Worm (Caenorhabditis elegans) whole organism, early embryonic: ENCODE measurements around the gene T13F3.4.

ENCODE experiments used
- B0310.2 ChIP-seq: sonication (generic microtip); optimal IDR thresholded peaks from 2 replicates; lab custom pipeline; 2016; ENCODE audit warnings: mild to moderate bottlenecking, missing genetic modification characterization, missing compliant biosample characterization
- F13C5.2 ChIP-seq: sonication (generic microtip); optimal IDR thresholded peaks from 2 replicates; lab custom pipeline; 2017; ENCODE audit warnings: mild to moderate bottlenecking, missing genetic modification characterization, inconsistent platforms, missing compliant biosample characterization
- aly-1 ChIP-seq: sonication (generic microtip); optimal IDR thresholded peaks from 2 replicates; lab custom pipeline; 2016; ENCODE audit warnings: missing genetic modification characterization, missing compliant biosample characterization
- ama-1 ChIP-seq: fragments of 150-350 bp; optimal IDR thresholded peaks from 2 replicates; lab custom pipeline; 2014
- ceh-13 ChIP-seq: fragments of 200-800 bp; sonication (Bioruptor generic); optimal IDR thresholded peaks from 2 replicates; lab custom pipeline; 2018; ENCODE audit warnings: mild to moderate bottlenecking, missing genetic modification characterization, missing compliant biosample characterization
- ceh-36 ChIP-seq: sonication (generic microtip); optimal IDR thresholded peaks from 2 replicates; lab custom pipeline; 2016; ENCODE audit warnings: missing genetic modification characterization, inconsistent platforms, missing compliant biosample characterization
- ets-7 ChIP-seq: sonication (generic microtip); optimal IDR thresholded peaks from 2 replicates; lab custom pipeline; 2016; ENCODE audit warnings: missing genotype, missing genetic modification characterization, missing compliant biosample characterization
- flt-1 ChIP-seq: fragments of 200-800 bp; sonication (Bioruptor generic); IDR thresholded peaks from 2 replicates; pipeline ENCODE4 v1.3.6; 2022; ENCODE audit warnings: missing genetic modification characterization, missing compliant biosample characterization
- hmbx-1 ChIP-seq: sonication (generic microtip); optimal IDR thresholded peaks from 2 replicates; lab custom pipeline; 2016; ENCODE audit warnings: mild to moderate bottlenecking, missing genetic modification characterization, missing compliant biosample characterization
- hmg-4 ChIP-seq: fragments of 200-800 bp; sonication (Bioruptor generic); optimal IDR thresholded peaks from 2 replicates; lab custom pipeline; 2018; ENCODE audit warnings: mild to moderate bottlenecking, missing genetic modification characterization, missing compliant biosample characterization
- hnd-1 ChIP-seq: sonication (generic microtip); optimal IDR thresholded peaks from 2 replicates; lab custom pipeline; 2016; ENCODE audit warnings: missing genetic modification characterization, missing compliant biosample characterization
- pes-1 ChIP-seq: fragments of 200-800 bp; sonication (Bioruptor generic); IDR thresholded peaks from 2 replicates; pipeline ENCODE4 v1.3.6; 2022; ENCODE audit warnings: missing genetic modification reagents, missing genetic modification characterization, missing compliant biosample characterization
- scrt-1 ChIP-seq: fragments of 200-800 bp; sonication (Bioruptor generic); IDR thresholded peaks from 2 replicates; pipeline ENCODE4 v1.3.6; 2022; ENCODE audit warnings: missing genetic modification characterization, missing compliant biosample characterization
- sea-1 ChIP-seq: fragments of 200-800 bp; sonication (Bioruptor generic); conservative IDR thresholded peaks from 2 replicates; pipeline ENCODE4 v1.3.6; 2022; ENCODE audit warnings: missing genetic modification characterization, missing compliant biosample characterization
- tbx-11 ChIP-seq: fragments of 200-800 bp; sonication (Bioruptor generic); IDR thresholded peaks from 2 replicates; pipeline ENCODE4 v1.3.6; 2022; ENCODE audit warnings: missing genetic modification characterization, missing compliant biosample characterization
- tbx-37 ChIP-seq: fragments of 200-800 bp; sonication (Bioruptor generic); conservative IDR thresholded peaks from 2 replicates; pipeline ENCODE4 v1.3.6; 2022; ENCODE audit warnings: missing genetic modification reagents, missing genetic modification characterization, missing compliant biosample characterization
- tra-4 ChIP-seq: sonication (generic microtip); optimal IDR thresholded peaks from 2 replicates; lab custom pipeline; 2017; ENCODE audit warnings: missing genetic modification characterization, missing compliant biosample characterization

Gene T13F3.4

DNA sequence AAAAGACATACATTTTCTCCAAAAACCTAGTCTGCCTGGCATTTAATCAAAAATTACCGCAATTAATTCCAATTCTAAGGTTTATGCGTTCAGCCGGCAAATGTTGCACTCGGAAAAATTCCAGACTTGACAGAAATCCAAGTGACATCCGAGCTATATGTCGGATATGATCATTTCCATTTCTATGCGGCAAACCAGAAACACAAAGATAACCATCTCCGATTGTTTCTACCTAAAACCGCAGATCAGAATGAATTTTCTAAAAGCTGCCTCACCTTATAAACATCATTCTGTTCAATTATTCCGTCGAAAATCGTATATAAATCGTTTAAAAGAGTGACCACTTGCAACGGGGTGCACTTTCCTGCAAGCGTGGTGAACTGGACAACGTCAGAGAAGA, 17.3 kb downstream of the T13F3.4 start:
- TF ChIP-seq tra-4 (no peak), ceh-13 (GFP tag; lab: Kevin White, UChicago) (no peak), sea-1 (GFP tag; lab: Robert Waterston, UW) (no peak), scrt-1 (no peak), hmg-4 (GFP tag; lab: Kevin White, UChicago) (no peak), flt-1 (no peak), ets-7 (tag; lab: Kevin White, UChicago) (no peak), aly-1 (no peak), F13C5.2 (tag; lab: Kevin White, UChicago) (no peak), tbx-37 (no peak)

DNA sequence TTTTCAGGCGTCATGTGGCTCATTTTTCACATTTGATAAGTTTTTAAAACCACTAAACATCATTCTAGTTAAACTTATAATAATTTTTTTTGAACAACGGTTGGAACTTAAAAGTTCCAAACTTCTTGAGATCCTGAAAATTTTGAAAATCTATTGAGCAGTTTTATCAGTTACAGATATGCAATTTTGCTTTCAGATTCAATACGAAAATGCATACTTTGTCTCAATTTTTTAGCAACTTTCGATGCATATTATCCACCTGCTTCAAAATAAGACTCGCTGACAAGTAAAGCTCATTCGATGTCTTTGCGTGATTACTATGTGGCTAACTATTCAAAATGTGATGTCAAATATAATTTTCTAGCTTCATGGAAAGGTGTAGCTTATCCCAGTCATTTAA, 19.8 kb downstream of the T13F3.4 start, which contains the start of gene srh-95:
srh-95 (plus strand) TSS at position 301 of the 400 bp plus-strand sequence.
- TF ChIP-seq tra-4: no peak
- TF ChIP-seq ceh-36: no peak
- no peak for TF ChIP-seq ets-7 (tag; lab: Kevin White, UChicago)
- TF ChIP-seq hmg-4 (GFP tag; lab: Kevin White, UChicago): no peak
- no peak for TF ChIP-seq flt-1
- no peak for TF ChIP-seq ceh-13 (GFP tag; lab: Kevin White, UChicago)
- no peak for TF ChIP-seq B0310.2 (tag; lab: Kevin White, UChicago)
- no peak for TF ChIP-seq sea-1 (GFP tag; lab: Robert Waterston, UW)
- no peak for TF ChIP-seq aly-1
- TF ChIP-seq scrt-1: no peak
- TF ChIP-seq pes-1 (GFP tag; lab: Robert Waterston, UW): no peak
- no peak for TF ChIP-seq tbx-11
- TF ChIP-seq tbx-37: no peak
- TF ChIP-seq hmbx-1 (tag; lab: Kevin White, UChicago): no peak
- no peak for TF ChIP-seq F13C5.2 (tag; lab: Kevin White, UChicago)

DNA sequence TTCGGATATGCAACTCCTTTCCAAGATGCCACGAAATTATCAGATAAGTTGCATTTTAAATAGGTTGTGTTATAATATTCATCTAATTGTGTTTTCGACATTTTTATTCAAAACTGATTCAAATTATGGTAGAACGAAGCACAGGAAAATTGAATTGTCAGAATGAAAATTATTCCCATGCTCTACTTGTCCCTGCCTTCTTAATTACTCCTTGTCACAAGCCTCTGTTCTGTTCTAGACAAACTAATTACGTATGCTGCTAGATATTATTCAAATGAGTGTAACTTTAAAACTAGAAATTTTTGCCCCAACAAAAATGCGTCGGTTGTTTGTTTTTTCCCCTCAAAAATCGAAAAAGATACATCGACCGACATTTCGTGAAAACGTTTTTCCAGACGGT, 22.3 kb downstream of the T13F3.4 start, which contains the start of gene srh-104:
srh-104 (minus strand) TSS at position 101 of the 400 bp plus-strand sequence.
- TF ChIP-seq hnd-1 (tag; lab: Kevin White, UChicago): no peak
- TF ChIP-seq sea-1 (GFP tag; lab: Robert Waterston, UW): no peak
- no peak for TF ChIP-seq aly-1
- TF ChIP-seq tbx-37: no peak
- TF ChIP-seq tbx-11: no peak
- no peak for TF ChIP-seq ama-1 (lab: Kevin White, UChicago)

DNA sequence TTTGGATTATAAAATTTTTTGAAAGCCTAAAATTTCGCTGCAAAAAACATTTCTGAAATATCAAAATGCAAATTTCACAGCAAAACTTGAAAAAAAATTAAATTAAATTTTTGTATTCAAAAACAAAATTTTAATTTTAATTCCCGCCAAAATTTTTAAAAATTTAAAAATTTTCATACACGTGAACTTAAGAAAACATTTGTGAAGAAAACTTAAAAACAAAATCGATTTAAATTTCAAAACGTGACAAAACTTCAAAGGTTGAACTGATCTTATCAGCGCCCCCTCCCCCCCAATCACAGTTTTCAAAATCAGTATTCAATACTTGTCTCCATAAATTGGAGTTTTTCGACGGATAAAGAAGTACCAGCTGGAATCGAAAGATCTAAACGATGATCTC, 29.2 kb downstream of the T13F3.4 start, which contains the start of gene F21H7.5:
F21H7.5 (plus strand) TSS at position 301 of the 400 bp plus-strand sequence.
- TF ChIP-seq hmbx-1 (tag; lab: Kevin White, UChicago): no peak
- no peak for TF ChIP-seq aly-1
- TF ChIP-seq ceh-36: no peak
- TF ChIP-seq sea-1 (GFP tag; lab: Robert Waterston, UW): no peak
- no peak for TF ChIP-seq pes-1 (GFP tag; lab: Robert Waterston, UW)
- TF ChIP-seq ceh-13 (GFP tag; lab: Kevin White, UChicago): no peak
- TF ChIP-seq tbx-11: no peak
- no peak for TF ChIP-seq hmg-4 (GFP tag; lab: Kevin White, UChicago)
- no peak for TF ChIP-seq scrt-1
- TF ChIP-seq B0310.2 (tag; lab: Kevin White, UChicago): no peak
- TF ChIP-seq hnd-1 (tag; lab: Kevin White, UChicago): no peak
- no peak for TF ChIP-seq F13C5.2 (tag; lab: Kevin White, UChicago)
- TF ChIP-seq ama-1 (lab: Kevin White, UChicago): no peak
- no peak for TF ChIP-seq tra-4
- no peak for TF ChIP-seq flt-1
- TF ChIP-seq tbx-37: no peak
- no peak for TF ChIP-seq ets-7 (tag; lab: Kevin White, UChicago)

DNA sequence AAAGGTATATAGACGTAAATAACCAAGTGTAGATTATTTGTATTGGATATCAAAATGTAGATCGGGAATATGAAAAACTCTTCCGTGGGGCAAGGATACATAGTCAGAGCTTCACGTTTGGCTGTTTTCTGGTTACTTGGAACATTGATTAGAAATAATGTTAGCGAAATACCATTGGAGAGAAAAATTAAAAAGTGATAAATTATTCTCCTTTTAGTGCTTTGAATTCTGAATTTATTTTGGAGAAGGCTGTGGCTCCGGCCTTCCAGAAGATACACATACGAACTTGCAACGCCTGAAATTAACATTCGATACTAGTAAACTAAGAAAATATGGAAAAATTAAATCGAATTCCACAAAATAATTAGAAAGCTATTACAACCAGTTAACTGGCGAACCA, 30.8 kb downstream of the T13F3.4 start, which contains the start of gene srh-98:
srh-98 (minus strand) TSS at position 101 of the 400 bp plus-strand sequence.
- TF ChIP-seq tra-4: no peak
- TF ChIP-seq hmbx-1 (tag; lab: Kevin White, UChicago): no peak
- TF ChIP-seq B0310.2 (tag; lab: Kevin White, UChicago): no peak
- no peak for TF ChIP-seq ceh-36
- TF ChIP-seq aly-1: no peak
- TF ChIP-seq ama-1 (lab: Kevin White, UChicago): no peak
- no peak for TF ChIP-seq flt-1
- TF ChIP-seq ceh-13 (GFP tag; lab: Kevin White, UChicago): no peak
- TF ChIP-seq scrt-1: no peak
- no peak for TF ChIP-seq F13C5.2 (tag; lab: Kevin White, UChicago)

DNA sequence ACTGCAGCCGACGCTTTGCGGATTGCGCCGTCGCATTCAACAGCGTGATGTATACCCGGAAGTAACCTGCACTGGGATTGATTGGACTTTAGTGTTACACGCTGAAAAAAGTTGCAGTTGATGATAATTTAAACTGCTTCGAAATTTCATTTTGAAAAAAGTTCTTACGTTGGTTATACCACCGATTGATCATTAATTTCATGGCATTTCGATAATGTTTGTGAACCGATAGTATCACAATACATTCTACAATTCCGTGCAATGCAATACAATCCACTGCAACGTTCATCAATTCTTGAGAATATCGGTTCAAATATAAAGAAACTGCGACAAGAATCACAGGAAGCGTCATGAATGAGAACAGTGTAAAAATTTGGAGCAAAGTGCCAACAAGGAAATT, 31.3 kb downstream of the T13F3.4 start, which contains the start of gene F21H7.3:
F21H7.3 (minus strand) TSS at position 101 of the 400 bp plus-strand sequence.
- TF ChIP-seq flt-1: no peak
- TF ChIP-seq ceh-13 (GFP tag; lab: Kevin White, UChicago): no peak
- TF ChIP-seq pes-1 (GFP tag; lab: Robert Waterston, UW): no peak
- TF ChIP-seq hmg-4 (GFP tag; lab: Kevin White, UChicago): no peak
- no peak for TF ChIP-seq tra-4
- TF ChIP-seq aly-1: no peak
- no peak for TF ChIP-seq hmbx-1 (tag; lab: Kevin White, UChicago)

DNA sequence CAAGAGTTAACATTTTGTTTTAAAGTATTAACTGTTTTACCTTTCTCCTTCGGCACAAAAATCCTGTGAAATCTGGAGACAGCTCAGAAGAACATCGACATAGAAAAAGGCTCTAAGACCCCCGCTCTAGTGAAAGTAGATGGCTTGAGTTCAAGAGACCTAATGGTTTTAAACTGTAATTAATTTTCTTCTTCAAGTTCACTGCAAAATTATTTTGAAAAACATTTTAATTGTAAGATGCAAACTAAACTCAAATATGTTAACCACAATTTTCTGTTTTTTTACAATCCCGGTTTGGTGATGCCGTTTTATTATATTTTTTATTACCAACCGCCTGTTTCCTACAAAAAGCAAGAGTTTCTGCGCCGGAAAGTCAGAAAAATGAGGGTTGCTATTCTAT, 32.8 kb downstream of the T13F3.4 start, which contains the start of gene clec-233:
clec-233 (plus strand) TSS at position 301 of the 400 bp plus-strand sequence.
- no peak for TF ChIP-seq aly-1
- TF ChIP-seq F13C5.2 (tag; lab: Kevin White, UChicago): no peak
- TF ChIP-seq sea-1 (GFP tag; lab: Robert Waterston, UW): no peak
- TF ChIP-seq flt-1: no peak
- TF ChIP-seq ceh-36: no peak
- TF ChIP-seq hnd-1 (tag; lab: Kevin White, UChicago): no peak
- no peak for TF ChIP-seq tbx-11
- no peak for TF ChIP-seq scrt-1
- no peak for TF ChIP-seq ceh-13 (GFP tag; lab: Kevin White, UChicago)
- no peak for TF ChIP-seq tra-4
- TF ChIP-seq ama-1 (lab: Kevin White, UChicago): no peak
- no peak for TF ChIP-seq ets-7 (tag; lab: Kevin White, UChicago)
- TF ChIP-seq pes-1 (GFP tag; lab: Robert Waterston, UW): no peak
- TF ChIP-seq hmbx-1 (tag; lab: Kevin White, UChicago): no peak
- no peak for TF ChIP-seq B0310.2 (tag; lab: Kevin White, UChicago)
- TF ChIP-seq hmg-4 (GFP tag; lab: Kevin White, UChicago): no peak
- no peak for TF ChIP-seq tbx-37

DNA sequence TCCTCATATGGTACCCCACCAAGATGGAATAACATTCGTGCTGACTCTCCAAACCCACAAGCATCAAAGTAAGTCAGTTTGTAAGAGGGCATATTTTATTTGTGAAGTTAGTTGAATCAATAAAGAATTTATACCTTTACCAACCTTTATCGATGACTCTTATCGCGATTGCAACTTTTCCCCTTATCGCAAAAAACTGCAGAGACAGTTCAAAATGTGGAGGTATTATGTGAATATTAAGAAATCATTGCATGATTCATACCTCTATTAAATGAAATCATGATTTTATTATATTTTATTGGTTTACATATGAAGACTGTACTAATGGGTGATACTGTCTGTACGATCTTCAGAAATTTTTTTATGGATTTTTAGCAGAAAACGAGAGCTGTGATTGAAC, 34.2 kb downstream of the T13F3.4 start, which contains the start of gene gst-22:
gst-22 (minus strand) TSS at position 103 of the 400 bp plus-strand sequence.
- TF ChIP-seq tbx-37 (no peak), hnd-1 (tag; lab: Kevin White, UChicago) (no peak), aly-1 (no peak), scrt-1 (no peak), ama-1 (lab: Kevin White, UChicago) (no peak), flt-1 (no peak), ceh-13 (GFP tag; lab: Kevin White, UChicago) (no peak), hmbx-1 (tag; lab: Kevin White, UChicago) (no peak), B0310.2 (tag; lab: Kevin White, UChicago) (no peak), ceh-36 (no peak), hmg-4 (GFP tag; lab: Kevin White, UChicago) (no peak), sea-1 (GFP tag; lab: Robert Waterston, UW) (no peak), tra-4 (no peak), pes-1 (GFP tag; lab: Robert Waterston, UW) (no peak), tbx-11 (no peak)
